Fruit fly (Drosophila melanogaster) whole organism: ENCODE measurements around the gene Or7a.

Experiments used
- CG8478 ChIP-seq: fragments of >200 bp; optimal IDR thresholded peaks from 2 replicates; lab custom pipeline; 2018; ENCODE audit warnings: inconsistent platforms
- EcR ChIP-seq, 2 experiments: fragments of >200 bp; optimal IDR thresholded peaks; 2 replicates each; lab custom pipeline; 2017; ENCODE audit warnings: missing biosample characterization in 2 of 2, missing genetic modification characterization in 2 of 2, missing genetic modification reagents in 2 of 2
- usp ChIP-seq: fragments of >200 bp; optimal IDR thresholded peaks from 2 replicates; lab custom pipeline; 2017; ENCODE audit warnings: missing biosample characterization, missing genetic modification characterization, mixed read lengths

DNA sequence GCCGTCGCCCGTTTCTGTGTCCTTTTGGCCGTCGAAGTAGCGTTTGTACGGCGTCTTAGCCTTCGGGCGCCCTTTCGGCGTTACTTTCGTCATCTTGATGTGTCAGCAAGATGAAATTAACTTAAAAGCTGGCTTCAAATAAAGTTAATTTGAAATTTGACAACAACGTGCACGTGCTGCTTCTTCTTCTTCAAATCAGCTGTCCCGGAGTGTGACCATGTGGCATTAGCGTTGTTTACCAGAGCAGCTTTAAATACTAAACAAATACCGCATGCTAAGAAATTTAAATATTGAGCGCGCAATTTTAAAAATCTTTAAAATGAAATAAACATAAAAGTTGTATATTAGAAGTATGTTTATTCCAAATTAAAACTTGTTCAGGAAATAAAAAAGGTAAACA is 44.6 kb downstream of the Or7a start, which contains the start of gene CG2260:
- TF ChIP-seq CG8478 = no peak
- no peak for TF ChIP-seq EcR (GFP tag; optimal IDR thresholded peaks at IDR 0.05; lab: Kevin White, UChicago)
- no peak for TF ChIP-seq usp (GFP tag; lab: Kevin White, UChicago)
